Fruit fly (Drosophila melanogaster): ENCODE results near the gene CG31088.

The CG31088 gene

DNA sequence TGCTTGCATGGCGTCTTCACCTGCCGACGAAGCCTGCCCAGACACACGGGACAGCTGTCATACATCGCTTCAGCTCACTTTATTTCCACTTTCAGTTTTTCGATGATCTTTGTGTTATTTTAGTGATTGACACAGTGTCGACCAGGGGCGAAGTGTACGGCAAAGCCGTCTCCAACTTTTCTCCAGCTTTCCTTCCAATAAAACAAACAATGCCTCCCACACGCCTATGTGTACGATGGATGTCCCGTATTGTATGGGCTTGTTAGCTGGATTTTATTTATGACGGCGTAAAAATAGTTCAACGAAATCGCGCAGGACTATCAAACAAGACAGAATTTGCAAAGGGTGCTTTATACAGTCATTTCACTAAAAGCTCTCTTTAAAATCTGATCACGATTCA is at the start of gene CG31088, which contains the start of gene CG46383:
Gene CG31088, minus strand, starts transcription at position 101 of the 400 bp plus-strand sequence.
Gene CG46383, minus strand, starts transcription at position 101 of the 400 bp plus-strand sequence.
- TF ChIP-seq CrebA (GFP tag; optimal IDR thresholded peaks at IDR 0.05; ENCODE audit: borderline replicate concordance) (no peak), tai (GFP tag; optimal IDR thresholded peaks at IDR 0.05) (no peak), Hnf4 (GFP tag; optimal IDR thresholded peaks at IDR 0.05) (no peak), Abd-B (GFP tag; optimal IDR thresholded peaks at IDR 0.05) (no peak), jim (GFP tag; optimal IDR thresholded peaks at IDR 0.05) (no peak), br (GFP tag; optimal IDR thresholded peaks at IDR 0.05) (no peak), Sp1 (GFP tag; optimal IDR thresholded peaks at IDR 0.05) (no peak), Hr83 (GFP tag; optimal IDR thresholded peaks at IDR 0.05; ENCODE audit: poor library complexity, severe bottlenecking) (no peak), dsf (GFP tag; optimal IDR thresholded peaks at IDR 0.05; ENCODE audit: borderline replicate concordance) (no peak), HLH106 (tag; optimal IDR thresholded peaks at IDR 0.05) (no peak), woc (GFP tag; optimal IDR thresholded peaks at IDR 0.05) (no peak), psq (GFP tag; optimal IDR thresholded peaks at IDR 0.05) (no peak), lola (GFP tag; optimal IDR thresholded peaks at IDR 0.05) (no peak), pan (optimal IDR thresholded peaks at IDR 0.05) (no peak), Rel (GFP tag; optimal IDR thresholded peaks at IDR 0.05) (no peak), Rel (tag; optimal IDR thresholded peaks at IDR 0.05) (no peak), OdsH (GFP tag; optimal IDR thresholded peaks at IDR 0.05) (no peak), Hr78 (GFP tag; optimal IDR thresholded peaks at IDR 0.05) (no peak), GATAd (GFP tag; optimal IDR thresholded peaks at IDR 0.05) (no peak)

DNA sequence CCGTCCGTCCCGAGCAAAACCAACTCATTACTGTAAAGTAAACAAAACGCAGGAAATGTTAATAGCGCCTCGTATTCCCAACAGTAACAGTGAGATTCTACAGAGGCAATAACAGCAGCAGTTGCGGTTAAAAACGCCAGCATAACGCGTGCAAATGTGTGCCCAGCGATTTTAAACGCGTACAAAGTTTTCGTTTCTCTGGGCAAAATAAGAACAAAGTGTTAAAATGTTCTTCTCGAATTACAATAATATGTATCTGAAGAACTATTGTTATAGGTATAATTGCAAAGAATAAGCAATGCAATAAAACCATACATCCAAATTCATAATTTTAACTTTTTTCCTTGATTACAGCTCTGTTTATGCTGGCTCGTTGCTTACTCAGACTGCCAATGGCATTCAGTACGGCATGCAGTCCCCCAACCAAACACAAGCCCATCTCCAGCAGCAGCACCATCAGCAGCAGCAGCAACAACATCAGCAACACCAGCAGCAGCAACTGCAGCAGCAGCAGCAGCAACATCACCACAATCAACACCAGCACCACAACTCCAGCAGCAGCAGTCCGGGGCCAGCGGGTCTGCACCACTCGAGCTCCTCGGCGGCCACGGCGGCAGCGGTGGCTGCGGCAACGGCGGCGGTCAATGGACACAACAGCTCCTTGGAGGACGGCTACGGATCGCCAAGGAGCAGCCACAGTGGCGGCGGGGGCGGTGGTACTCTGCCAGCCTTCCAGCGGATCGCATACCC is 48.4 kb upstream of the CG31088 start:
- TF ChIP-seq HLH106 (tag; optimal IDR thresholded peaks at IDR 0.05) (no peak), Dfd (GFP tag; optimal IDR thresholded peaks at IDR 0.05) (peak; percentile 94), Myc (optimal IDR thresholded peaks at IDR 0.05) (peak; percentile 82)

DNA sequence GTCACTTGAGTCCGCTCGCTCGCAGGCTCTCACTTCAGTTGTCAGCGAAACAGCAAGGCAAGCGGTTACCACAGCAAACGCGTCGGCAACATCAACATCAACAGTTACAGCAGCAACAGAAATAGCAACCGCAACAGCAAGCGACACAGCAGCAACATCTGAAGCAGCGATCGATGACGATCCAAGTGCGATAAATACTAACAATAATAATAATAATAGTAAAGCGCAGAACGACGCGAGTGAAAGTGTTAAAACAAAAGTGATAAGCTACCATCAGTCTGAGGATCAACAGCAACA is 43.8 kb upstream of the CG31088 start:
- TF ChIP-seq Dfd (GFP tag; optimal IDR thresholded peaks at IDR 0.05) (no peak), psq (GFP tag; optimal IDR thresholded peaks at IDR 0.05) (no peak), CrebA (GFP tag; optimal IDR thresholded peaks at IDR 0.05; ENCODE audit: borderline replicate concordance) (no peak), brk (GFP tag; optimal IDR thresholded peaks at IDR 0.05) (no peak), dmrt93B (GFP tag; optimal IDR thresholded peaks at IDR 0.05) (no peak), foxo (GFP tag; optimal IDR thresholded peaks at IDR 0.05) (no peak), fru (GFP tag; optimal IDR thresholded peaks at IDR 0.05) (no peak), Abd-B (GFP tag; optimal IDR thresholded peaks at IDR 0.05) (no peak), Rel (GFP tag; optimal IDR thresholded peaks at IDR 0.05) (no peak), Rel (tag; optimal IDR thresholded peaks at IDR 0.05) (no peak), jim (GFP tag; optimal IDR thresholded peaks at IDR 0.05) (no peak), Hr83 (GFP tag; optimal IDR thresholded peaks at IDR 0.05; ENCODE audit: poor library complexity, severe bottlenecking) (no peak), N (GFP tag; optimal IDR thresholded peaks at IDR 0.05) (no peak), rgr (GFP tag; optimal IDR thresholded peaks at IDR 0.05) (no peak), dl (GFP tag; optimal IDR thresholded peaks at IDR 0.05; ENCODE audit: insufficient read depth in 1 of 2, partially characterized antibody in 2 of 2) (no peak), Dif (GFP tag; optimal IDR thresholded peaks at IDR 0.05; ENCODE audit: partially characterized antibody) (no peak)

DNA sequence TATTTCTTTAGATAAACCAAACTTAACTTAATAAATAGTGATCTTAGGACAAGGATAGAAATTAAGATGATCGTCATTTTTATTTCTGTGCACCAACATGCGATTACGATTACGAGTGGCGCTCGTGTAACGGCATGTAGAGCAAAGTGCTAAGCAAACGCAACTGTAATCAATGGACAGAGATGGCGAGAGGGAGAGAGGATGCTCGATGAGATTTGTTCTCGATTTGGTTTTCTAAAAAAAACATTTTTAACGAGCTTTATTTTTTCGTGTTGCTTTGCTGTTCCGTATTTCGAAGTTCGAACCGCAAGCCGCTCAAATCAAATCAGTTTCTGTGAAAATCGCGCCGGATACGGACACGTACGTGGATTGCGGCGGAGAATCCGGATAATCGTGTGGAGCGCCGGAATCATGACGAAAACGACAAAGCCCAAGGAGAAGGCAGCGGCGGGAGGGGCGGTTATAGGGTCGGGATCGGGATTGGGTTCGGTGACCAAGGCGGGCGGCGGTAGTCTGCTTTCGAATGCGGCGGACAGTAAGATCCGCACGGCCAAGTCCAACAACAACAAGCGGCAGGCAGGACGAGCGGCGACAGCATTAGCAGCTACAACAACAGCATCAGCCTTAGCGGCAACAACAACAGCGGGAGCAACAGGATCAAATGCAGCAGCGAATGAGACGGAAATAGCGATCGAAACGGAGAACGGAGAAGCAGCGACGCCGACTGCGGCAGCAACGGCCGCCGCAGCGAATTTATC is 43.3 kb upstream of the CG31088 start:
- no peak for TF ChIP-seq rgr (GFP tag; optimal IDR thresholded peaks at IDR 0.05)
- no peak for TF ChIP-seq Jra (GFP tag; optimal IDR thresholded peaks at IDR 0.05)
- TF ChIP-seq Dif (GFP tag; optimal IDR thresholded peaks at IDR 0.05; ENCODE audit: partially characterized antibody), result no peak
- TF ChIP-seq dmrt93B (GFP tag; optimal IDR thresholded peaks at IDR 0.05), result no peak
- TF ChIP-seq br (GFP tag; optimal IDR thresholded peaks at IDR 0.05), result no peak
- no peak for TF ChIP-seq Myc (optimal IDR thresholded peaks at IDR 0.05)
- TF ChIP-seq sv (GFP tag; optimal IDR thresholded peaks at IDR 0.05), result no peak

All from whole organism, wandering third instar larva.